Worm (Caenorhabditis elegans) whole organism, young adult: ENCODE results near the gene K02D10.3.

Experiments used
- B0019.2 ChIP-seq: fragments of 200-800 bp; sonication (Bioruptor generic); conservative IDR thresholded peaks from 2 replicates; pipeline ENCODE4 v1.3.6; 2022; ENCODE audit warnings: missing genetic modification reagents, missing genetic modification characterization, missing compliant biosample characterization
- B0261.1 ChIP-seq: sonication (generic microtip); optimal IDR thresholded peaks from 2 replicates; lab custom pipeline; 2016; ENCODE audit warnings: mild to moderate bottlenecking, missing genetic modification characterization, moderate library complexity, missing compliant biosample characterization
- B0336.3 ChIP-seq: fragments of 200-800 bp; sonication (Bioruptor generic); IDR thresholded peaks from 2 replicates; pipeline ENCODE4 v1.3.6; 2022; ENCODE audit warnings: missing genetic modification characterization, missing compliant biosample characterization
- C06A6.2 ChIP-seq: fragments of 200-800 bp; sonication (Bioruptor generic); conservative IDR thresholded peaks from 2 replicates; pipeline ENCODE4 v1.3.6; 2022; ENCODE audit warnings: missing genetic modification characterization, missing compliant biosample characterization
- F10E7.11 ChIP-seq: sonication (generic microtip); optimal IDR thresholded peaks from 2 replicates; lab custom pipeline; 2017; ENCODE audit warnings: mild to moderate bottlenecking, missing genetic modification characterization, moderate library complexity, missing compliant biosample characterization
- F37B4.10 ChIP-seq: fragments of 200-800 bp; sonication (Bioruptor generic); IDR thresholded peaks from 2 replicates; pipeline ENCODE4 v1.3.6; 2022; ENCODE audit warnings: missing genetic modification characterization, missing compliant biosample characterization
- F39B2.1 ChIP-seq: fragments of 200-800 bp; sonication (Bioruptor generic); IDR thresholded peaks from 2 replicates; pipeline ENCODE4 v1.3.6; 2022; ENCODE audit warnings: missing genetic modification reagents, missing genetic modification characterization, missing compliant biosample characterization
- F49E8.2 ChIP-seq: sonication (generic microtip); optimal IDR thresholded peaks from 3 replicates; lab custom pipeline; 2017; ENCODE audit warnings: missing genetic modification characterization, mild to moderate bottlenecking, missing compliant biosample characterization, antibody characterized with exemption, moderate library complexity; ENCODE audit not compliant: insufficient read depth
- F52B5.7 ChIP-seq: sonication (generic microtip); optimal IDR thresholded peaks from 2 replicates; lab custom pipeline; 2016; ENCODE audit warnings: mild to moderate bottlenecking, missing genetic modification characterization, missing compliant biosample characterization
- F57C9.4 ChIP-seq: sonication (generic microtip); optimal IDR thresholded peaks from 2 replicates; lab custom pipeline; 2017; ENCODE audit warnings: mild to moderate bottlenecking, missing genetic modification characterization, missing compliant biosample characterization
- K11D2.4 ChIP-seq: fragments of 200-800 bp; sonication (Bioruptor generic); IDR thresholded peaks from 2 replicates; pipeline ENCODE4 v1.3.6; 2022; ENCODE audit warnings: missing genetic modification reagents, missing genetic modification characterization, missing compliant biosample characterization
- T07F8.4 ChIP-seq: sonication (generic microtip); optimal IDR thresholded peaks from 2 replicates; lab custom pipeline; 2016; ENCODE audit warnings: mild to moderate bottlenecking, missing genetic modification characterization, moderate library complexity, missing compliant biosample characterization
- T26A5.8 ChIP-seq: sonication (generic microtip); optimal IDR thresholded peaks from 2 replicates; lab custom pipeline; 2016; ENCODE audit warnings: missing genetic modification characterization, missing compliant biosample characterization
- Y53F4B.3 ChIP-seq: fragments of 200-800 bp; sonication (Bioruptor generic); IDR thresholded peaks from 2 replicates; pipeline ENCODE4 v1.3.6; 2022; ENCODE audit warnings: missing genetic modification reagents, missing genetic modification characterization, missing compliant biosample characterization
- Y53G8AR.9 ChIP-seq: fragments of 200-800 bp; sonication (Bioruptor generic); conservative IDR thresholded peaks from 2 replicates; pipeline ENCODE4 v1.3.6; 2022; ENCODE audit warnings: missing genetic modification reagents, missing genetic modification characterization, missing compliant biosample characterization
- Y56A3A.18 ChIP-seq: fragments of 200-800 bp; sonication (Bioruptor generic); IDR thresholded peaks from 2 replicates; pipeline ENCODE4 v1.3.6; 2022; ENCODE audit warnings: missing genetic modification reagents, missing genetic modification characterization, missing compliant biosample characterization
- Y79H2A.3 ChIP-seq: fragments of 200-800 bp; sonication (Bioruptor generic); conservative IDR thresholded peaks from 2 replicates; pipeline ENCODE4 v1.3.6; 2022; ENCODE audit warnings: missing genetic modification reagents, missing genetic modification characterization, missing compliant biosample characterization
- ccch-3 ChIP-seq: fragments of 200-800 bp; sonication (Bioruptor generic); optimal IDR thresholded peaks from 2 replicates; lab custom pipeline; 2018; ENCODE audit warnings: mild to moderate bottlenecking, missing genetic modification characterization, missing compliant biosample characterization
- ceh-58 ChIP-seq: fragments of 200-800 bp; sonication (Bioruptor generic); IDR thresholded peaks from 2 replicates; pipeline ENCODE4 v1.3.6; 2022; ENCODE audit warnings: missing genetic modification characterization, missing compliant biosample characterization
- ceh-79 ChIP-seq: sonication (generic microtip); optimal IDR thresholded peaks from 2 replicates; lab custom pipeline; 2017; ENCODE audit warnings: mild to moderate bottlenecking, missing genetic modification characterization, missing compliant biosample characterization
- ceh-91 ChIP-seq: fragments of 200-800 bp; sonication (Bioruptor generic); IDR thresholded peaks from 2 replicates; pipeline ENCODE4 v1.3.6; 2022; ENCODE audit warnings: missing genetic modification reagents, missing genetic modification characterization, missing compliant biosample characterization
- die-1 ChIP-seq: sonication (generic microtip); optimal IDR thresholded peaks from 2 replicates; lab custom pipeline; 2016; ENCODE audit warnings: missing genotype, mild to moderate bottlenecking, missing genetic modification characterization, missing compliant biosample characterization
- egrh-3 ChIP-seq: fragments of 200-800 bp; sonication (Bioruptor generic); IDR thresholded peaks from 2 replicates; pipeline ENCODE4 v1.3.6; 2022; ENCODE audit warnings: missing genetic modification reagents, missing genetic modification characterization, missing compliant biosample characterization
- ekl-4 ChIP-seq: fragments of 200-800 bp; sonication (Bioruptor generic); IDR thresholded peaks from 2 replicates; pipeline ENCODE4 v1.3.6; 2022; ENCODE audit warnings: missing genetic modification reagents, missing genetic modification characterization, missing compliant biosample characterization
- ets-4 ChIP-seq: fragments of 200-800 bp; sonication (Bioruptor generic); optimal IDR thresholded peaks from 2 replicates; lab custom pipeline; 2018; ENCODE audit warnings: mild to moderate bottlenecking, missing genetic modification characterization, missing compliant biosample characterization
- hmg-1.2 ChIP-seq: fragments of 200-800 bp; sonication (Bioruptor generic); IDR thresholded peaks from 2 replicates; pipeline ENCODE4 v1.3.6; 2022; ENCODE audit warnings: missing genetic modification reagents, missing genetic modification characterization, missing compliant biosample characterization
- hrde-1 ChIP-seq: sonication (generic microtip); optimal IDR thresholded peaks from 2 replicates; lab custom pipeline; 2016; ENCODE audit warnings: missing genetic modification characterization, mild to moderate bottlenecking, missing compliant biosample characterization, moderate library complexity, missing genotype, missing genetic modification reagents, borderline replicate concordance
- hsf-1 ChIP-seq: fragments of 200-800 bp; sonication (Bioruptor generic); IDR thresholded peaks from 2 replicates; pipeline ENCODE4 v1.3.6; 2022; ENCODE audit warnings: missing genetic modification reagents, missing genetic modification characterization, missing compliant biosample characterization
- lag-1 ChIP-seq: fragments of 200-800 bp; sonication (Bioruptor generic); IDR thresholded peaks from 2 replicates; pipeline ENCODE4 v1.3.6; 2022; ENCODE audit warnings: missing genetic modification reagents, missing genetic modification characterization, missing compliant biosample characterization
- let-526 ChIP-seq: fragments of 200-800 bp; sonication (Bioruptor generic); IDR thresholded peaks from 2 replicates; pipeline ENCODE4 v1.3.6; 2022; ENCODE audit warnings: missing genetic modification reagents, missing genetic modification characterization, missing compliant biosample characterization
- lin-40 ChIP-seq: sonication (generic microtip); optimal IDR thresholded peaks from 2 replicates; lab custom pipeline; 2016; ENCODE audit warnings: missing genetic modification characterization, mild to moderate bottlenecking, missing compliant biosample characterization, missing genotype, missing genetic modification reagents
- lin-54 ChIP-seq: fragments of 200-800 bp; sonication (Bioruptor generic); optimal IDR thresholded peaks from 2 replicates; lab custom pipeline; 2018; ENCODE audit warnings: mild to moderate bottlenecking, missing genetic modification characterization, missing compliant biosample characterization
- lsy-27 ChIP-seq: sonication (generic microtip); optimal IDR thresholded peaks from 2 replicates; lab custom pipeline; 2017; ENCODE audit warnings: missing genetic modification characterization, mild to moderate bottlenecking, missing compliant biosample characterization, antibody characterized with exemption, missing genotype, borderline replicate concordance; ENCODE audit not compliant: insufficient read depth
- madf-3 ChIP-seq: fragments of 200-800 bp; sonication (Bioruptor generic); IDR thresholded peaks from 2 replicates; pipeline ENCODE4 v1.3.6; 2022; ENCODE audit warnings: missing genetic modification reagents, missing genetic modification characterization, missing compliant biosample characterization
- madf-6 ChIP-seq: fragments of 200-800 bp; sonication (Bioruptor generic); IDR thresholded peaks from 2 replicates; pipeline ENCODE4 v1.3.6; 2022; ENCODE audit warnings: missing genetic modification reagents, missing genetic modification characterization, missing compliant biosample characterization
- mes-4 ChIP-seq: sonication (generic microtip); optimal IDR thresholded peaks from 2 replicates; lab custom pipeline; 2016; ENCODE audit warnings: missing genotype, missing genetic modification characterization, missing compliant biosample characterization
- nhr-120 ChIP-seq: fragments of 200-800 bp; sonication (Bioruptor generic); IDR thresholded peaks from 2 replicates; pipeline ENCODE4 v1.3.6; 2022; ENCODE audit warnings: missing genetic modification characterization, missing compliant biosample characterization
- pbrm-1 ChIP-seq: fragments of 200-800 bp; sonication (Bioruptor generic); IDR thresholded peaks from 2 replicates; pipeline ENCODE4 v1.3.6; 2022; ENCODE audit warnings: missing genetic modification reagents, missing genetic modification characterization, missing compliant biosample characterization
- rcor-1 ChIP-seq: fragments of 200-800 bp; sonication (Bioruptor generic); IDR thresholded peaks from 2 replicates; pipeline ENCODE4 v1.3.6; 2022; ENCODE audit warnings: missing genetic modification reagents, missing genetic modification characterization, missing compliant biosample characterization
- rpc-1 ChIP-seq, 2 experiments: fragments of 150-350 bp in 1 of 2; sonication (generic microtip) in 1 of 2; optimal IDR thresholded peaks; 2 replicates each; lab custom pipeline; 2014 to 2018; ENCODE audit warnings: missing biosample characterization in 1 of 2, missing genetic modification characterization in 1 of 2, missing genetic modification reagents in 1 of 2, missing genotype in 1 of 2
- sea-2 ChIP-seq: fragments of 200-800 bp; sonication (Bioruptor generic); IDR thresholded peaks from 2 replicates; pipeline ENCODE4 v1.3.6; 2022; ENCODE audit warnings: missing genetic modification characterization, missing compliant biosample characterization
- ztf-25 ChIP-seq: fragments of 200-800 bp; sonication (Bioruptor generic); IDR thresholded peaks from 2 replicates; pipeline ENCODE4 v1.3.6; 2022; ENCODE audit warnings: missing genetic modification reagents, missing genetic modification characterization, missing compliant biosample characterization
- ztf-26 ChIP-seq: sonication (generic microtip); optimal IDR thresholded peaks from 2 replicates; lab custom pipeline; 2017; ENCODE audit warnings: missing genetic modification characterization, missing compliant biosample characterization

K02D10.3 gene

DNA sequence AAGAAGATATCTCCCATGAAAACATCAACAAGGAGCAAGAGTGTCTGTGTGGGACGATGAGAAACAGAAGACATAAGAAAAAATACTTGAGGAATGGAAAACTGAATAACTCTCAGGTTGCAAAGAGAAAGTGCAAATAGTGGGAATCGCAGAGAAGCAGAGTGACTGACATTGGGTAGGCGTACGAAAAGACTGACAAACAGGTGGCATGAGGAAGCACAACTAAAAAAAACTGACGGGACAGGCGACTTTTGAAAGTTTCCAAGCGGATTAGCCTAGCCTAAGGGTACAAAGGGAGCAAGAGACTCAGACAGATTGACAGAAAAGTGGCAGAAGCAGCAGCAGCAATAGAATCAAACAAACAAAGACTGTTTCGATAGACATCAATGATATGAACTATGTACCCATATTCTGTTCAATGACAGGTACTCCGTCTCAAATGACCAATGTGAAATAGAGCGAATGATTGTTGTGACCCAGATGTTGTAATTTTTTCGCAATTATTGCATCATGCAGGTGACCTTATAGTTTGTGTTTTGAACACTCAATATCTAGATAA is 37.3 kb downstream of the K02D10.3 start (continued):
- TF ChIP-seq Y53F4B.3 (no peak), B0336.3 (no peak), lin-40 (tag; lab: Kevin White, UChicago) (peak; percentile 8), ceh-58 (GFP tag; lab: Robert Waterston, UW) (no peak), C06A6.2 (GFP tag; lab: Robert Waterston, UW) (0 out of 2 replicates have a peak, but pooled peaks have one; percentile 13), madf-6 (GFP tag; lab: Robert Waterston, UW) (peak; percentile 41; the same call in 1 of the 2 replicates), ztf-25 (no peak), madf-3 (GFP tag; lab: Robert Waterston, UW) (no peak), ekl-4 (no peak), T26A5.8 (no peak), nhr-120 (GFP tag; lab: Robert Waterston, UW) (no peak), sea-2 (no peak), lin-54 (GFP tag; lab: Kevin White, UChicago) (no peak), Y56A3A.18 (GFP tag; lab: Robert Waterston, UW) (no peak), let-526 (no peak), T07F8.4 (tag; lab: Kevin White, UChicago) (no peak), B0261.1 (tag; lab: Kevin White, UChicago) (no peak), egrh-3 (GFP tag; lab: Robert Waterston, UW) (no peak), hrde-1 (no peak), lsy-27 (tag; lab: Kevin White, UChicago) (no peak), pbrm-1 (GFP tag; lab: Robert Waterston, UW) (no peak), ztf-26 (no peak), rcor-1 (GFP tag; lab: Robert Waterston, UW) (no peak), Y79H2A.3 (GFP tag; lab: Robert Waterston, UW) (no peak), F10E7.11 (tag; lab: Kevin White, UChicago) (no peak), rpc-1 (optimal IDR thresholded peaks at IDR 0.05; lab: Kevin White, UChicago) (no peak), rpc-1 (tag; optimal IDR thresholded peaks at IDR 0.05; lab: Kevin White, UChicago) (no peak), mes-4 (tag; lab: Kevin White, UChicago) (no peak), F39B2.1 (no peak), ceh-79 (tag; lab: Kevin White, UChicago) (no peak), ets-4 (GFP tag; lab: Kevin White, UChicago) (no peak), lag-1 (GFP tag; lab: Robert Waterston, UW) (no peak), F57C9.4 (tag; lab: Kevin White, UChicago) (no peak), ceh-91 (GFP tag; lab: Robert Waterston, UW) (no peak), F52B5.7 (tag; lab: Kevin White, UChicago) (no peak), die-1 (tag; lab: Kevin White, UChicago) (no peak), hmg-1.2 (GFP tag; lab: Robert Waterston, UW) (peak; percentile 45), ccch-3 (no peak), B0019.2 (GFP tag; lab: Robert Waterston, UW) (no peak), K11D2.4 (0 out of 2 replicates have a peak, but pooled peaks have one; percentile 58), F49E8.2 (tag; lab: Kevin White, UChicago) (no peak), F37B4.10 (GFP tag; lab: Robert Waterston, UW) (no peak), hsf-1 (GFP tag; lab: Robert Waterston, UW) (no peak), Y53G8AR.9 (GFP tag; lab: Robert Waterston, UW) (no peak)
